Fruit fly (Drosophila melanogaster): ENCODE results near the gene CtIP.

CtIP gene

dm6 chr3L:20470991-20471498, 35.0 kb downstream of the CtIP start (continued):
- TF ChIP-seq sd (tag; optimal IDR thresholded peaks at IDR 0.05) (no peak), org-1 (GFP tag; optimal IDR thresholded peaks at IDR 0.05) (peak; percentile 55), Mes4 (GFP tag; optimal IDR thresholded peaks at IDR 0.05) (no peak), hbn (GFP tag; IDR thresholded peaks at IDR 0.05; ENCODE audit: partially characterized antibody) (no peak), CG6813 (GFP tag; optimal IDR thresholded peaks at IDR 0.05) (peak; percentile 68), TFAM (GFP tag; optimal IDR thresholded peaks at IDR 0.05) (no peak), her (GFP tag; optimal IDR thresholded peaks at IDR 0.05) (peak; percentile 15), pfk (GFP tag; optimal IDR thresholded peaks at IDR 0.05) (no peak), CG7839 (tag; optimal IDR thresholded peaks at IDR 0.05) (peak; percentile 58), ato (GFP tag; IDR thresholded peaks at IDR 0.05; ENCODE audit: partially characterized antibody) (no peak), CG17912 (GFP tag; optimal IDR thresholded peaks at IDR 0.05) (no peak), dmrt99B (tag; optimal IDR thresholded peaks at IDR 0.05) (peak; percentile 74), Sin3A (optimal IDR thresholded peaks at IDR 0.05) (no peak), dimm (GFP tag; IDR thresholded peaks at IDR 0.05) (no peak), wor (GFP tag; IDR thresholded peaks at IDR 0.05) (peak; percentile 30), CG11398 (GFP tag; optimal IDR thresholded peaks at IDR 0.05) (no peak), bcd (GFP tag; optimal IDR thresholded peaks at IDR 0.05) (peak; percentile 29), Nf-YC (tag; optimal IDR thresholded peaks at IDR 0.05) (peak; percentile 33), CG18619 (GFP tag; optimal IDR thresholded peaks at IDR 0.05) (no peak), emc (GFP tag; optimal IDR thresholded peaks at IDR 0.05) (no peak), jumu (GFP tag; optimal IDR thresholded peaks at IDR 0.05) (no peak), ken (GFP tag; IDR thresholded peaks at IDR 0.05) (peak; percentile 56; the same call in 1 of the 3 replicates), CG7987 (GFP tag; optimal IDR thresholded peaks at IDR 0.05) (peak; percentile 5), grau (tag; optimal IDR thresholded peaks at IDR 0.05) (peak; percentile 16), Gug (GFP tag; IDR thresholded peaks at IDR 0.05) (no peak), Usf (GFP tag; optimal IDR thresholded peaks at IDR 0.05) (no peak), CG4854 (GFP tag; optimal IDR thresholded peaks at IDR 0.05) (no peak), CG8359 (GFP tag; optimal IDR thresholded peaks at IDR 0.05; ENCODE audit: borderline replicate concordance) (peak; percentile 5), H2.0 (GFP tag; IDR thresholded peaks at IDR 0.05) (peak; percentile 54), CG6272 (GFP tag; IDR thresholded peaks at IDR 0.05) (no peak), CG10147 (GFP tag; optimal IDR thresholded peaks at IDR 0.05) (peak; percentile 23), Xbp1 (GFP tag; optimal IDR thresholded peaks at IDR 0.05) (peak; percentile 54), Fer3 (tag; optimal IDR thresholded peaks at IDR 0.05) (peak; percentile 1), ems (GFP tag; optimal IDR thresholded peaks at IDR 0.05) (peak; percentile 28), Dad (GFP tag; optimal IDR thresholded peaks at IDR 0.05) (no peak), sim (GFP tag; IDR thresholded peaks at IDR 0.05) (peak; percentile 51; the same call in 1 of the 2 replicates), bab2 (GFP tag; optimal IDR thresholded peaks at IDR 0.05) (no peak), lilli (GFP tag; optimal IDR thresholded peaks at IDR 0.05) (peak; percentile 0), Six4 (GFP tag; optimal IDR thresholded peaks at IDR 0.05) (peak; percentile 54), CG12071 (GFP tag; optimal IDR thresholded peaks at IDR 0.05) (peak; percentile 43), tup (GFP tag; optimal IDR thresholded peaks at IDR 0.05) (no peak), CHES-1-like (GFP tag; optimal IDR thresholded peaks at IDR 0.05) (no peak), yki (optimal IDR thresholded peaks at IDR 0.05) (no peak), CG1233 (GFP tag; optimal IDR thresholded peaks at IDR 0.05) (peak; percentile 19), CG33213 (GFP tag; optimal IDR thresholded peaks at IDR 0.05) (no peak), CG12769 (tag; optimal IDR thresholded peaks at IDR 0.05) (peak; percentile 43), B-H1 (GFP tag; IDR thresholded peaks at IDR 0.05) (no peak), cad (GFP tag; optimal IDR thresholded peaks at IDR 0.05) (no peak), ttk (GFP tag; IDR thresholded peaks at IDR 0.05) (peak; percentile 53; the same call in 1 of the 2 replicates), CG17361 (GFP tag; IDR thresholded peaks at IDR 0.05) (no peak), CG12236 (GFP tag; optimal IDR thresholded peaks at IDR 0.05) (no peak), fru (optimal IDR thresholded peaks at IDR 0.05) (no peak)
